Fruit fly (Drosophila melanogaster): ENCODE measurements around the gene CG32195.

The CG32195 gene

DNA sequence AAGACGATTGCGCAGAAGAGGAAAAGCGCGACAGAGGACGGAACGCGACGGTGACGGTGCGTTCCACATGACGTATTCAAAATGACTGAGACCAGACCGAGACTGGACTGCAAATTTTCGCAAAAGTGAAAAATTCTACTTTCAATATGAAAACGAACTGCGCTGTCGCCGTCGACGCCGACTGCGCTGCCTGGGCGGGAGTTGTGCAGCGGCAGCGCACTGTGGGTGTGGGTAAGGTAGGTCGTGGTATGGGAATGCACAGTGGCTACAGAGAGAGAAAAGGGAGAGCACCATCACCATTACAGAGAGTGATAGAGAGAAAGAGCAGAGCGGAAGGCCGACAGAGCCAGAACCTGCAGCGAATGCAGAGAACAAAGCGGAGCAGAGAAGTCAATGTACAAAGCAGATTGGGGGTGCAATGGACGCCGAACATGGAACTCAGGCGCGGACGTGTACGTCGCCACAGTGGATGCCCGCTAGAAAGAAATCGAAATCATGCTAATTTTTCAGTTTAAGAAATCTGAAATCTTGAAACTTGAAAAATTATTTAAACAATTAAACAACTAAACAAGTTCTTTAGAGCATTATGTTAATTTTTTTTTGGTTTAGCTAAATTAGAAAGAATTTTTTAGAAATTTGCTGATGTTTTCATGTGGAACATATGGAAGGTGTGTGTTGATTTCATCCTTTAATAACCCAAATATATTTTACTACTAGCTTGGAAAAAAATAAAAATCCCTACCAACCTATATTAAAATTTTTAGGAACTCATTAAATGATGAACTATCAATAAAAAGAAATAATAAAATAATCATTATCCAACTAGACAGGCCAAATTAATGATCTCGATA is 47.9 kb upstream of the CG32195 start, which contains the start of gene Eip75B (continued):
- peak; percentile 0 for TF ChIP-seq vri (GFP tag; optimal IDR thresholded peaks at IDR 0.05)
- peak; percentile 55 for TF ChIP-seq Eip75B (GFP tag; optimal IDR thresholded peaks at IDR 0.05)
- no peak for TF ChIP-seq CG9139 (GFP tag; optimal IDR thresholded peaks at IDR 0.05)
- TF ChIP-seq Lpt (GFP tag; optimal IDR thresholded peaks at IDR 0.05) = peak; percentile 44
- peak; percentile 67 for TF ChIP-seq Met (GFP tag; optimal IDR thresholded peaks at IDR 0.05)
- TF ChIP-seq dac (GFP tag; optimal IDR thresholded peaks at IDR 0.05) = no peak
- TF ChIP-seq CG6276 (GFP tag; optimal IDR thresholded peaks at IDR 0.05) = peak; percentile 18
- TF ChIP-seq achi (GFP tag; optimal IDR thresholded peaks at IDR 0.05) = peak; percentile 72
- peak; percentile 18 for TF ChIP-seq dsx (GFP tag; optimal IDR thresholded peaks at IDR 0.05; ENCODE audit: poor library complexity, severe bottlenecking)
- peak; percentile 4 for TF ChIP-seq CG16779 (tag; optimal IDR thresholded peaks at IDR 0.05)
- peak; percentile 74 for TF ChIP-seq CG32006 (GFP tag; optimal IDR thresholded peaks at IDR 0.05)
- TF ChIP-seq CG6808 (GFP tag; optimal IDR thresholded peaks at IDR 0.05) = peak; percentile 65
- TF ChIP-seq CG15336 (GFP tag; IDR thresholded peaks at IDR 0.05) = peak; percentile 48; the same call in 1 of the 2 replicates
- no peak; the same call in 2 of the 3 replicates for TF ChIP-seq eg (GFP tag; IDR thresholded peaks at IDR 0.05)
- peak; percentile 82 for TF ChIP-seq esn (GFP tag; optimal IDR thresholded peaks at IDR 0.05)

DNA sequence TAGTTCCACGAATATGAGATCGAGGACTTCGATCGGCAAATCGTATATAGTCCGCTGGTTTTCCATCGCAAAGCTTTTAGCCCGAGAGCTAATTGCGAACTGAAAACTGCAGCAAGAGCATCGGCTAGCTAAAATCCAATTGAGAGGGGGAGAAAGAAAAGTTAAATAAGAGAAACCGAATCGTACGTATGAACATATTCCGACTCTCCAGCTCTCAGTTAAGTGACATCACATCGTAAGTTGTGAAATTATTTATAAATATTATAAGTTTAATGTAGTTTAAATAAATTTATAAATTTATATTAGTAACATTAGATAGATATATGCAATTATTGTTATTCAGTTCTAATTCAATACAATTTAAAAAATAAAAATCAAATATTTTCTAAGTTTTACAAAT is 42.7 kb upstream of the CG32195 start, which contains the start of gene CG44006:
TSS of gene CG44006 (minus strand) at position 101 of the 400 bp plus-strand sequence.
- TF ChIP-seq Eip78C (GFP tag) = peak; percentile 16
- TF ChIP-seq CG6808 (GFP tag; optimal IDR thresholded peaks at IDR 0.05) = no peak

DNA sequence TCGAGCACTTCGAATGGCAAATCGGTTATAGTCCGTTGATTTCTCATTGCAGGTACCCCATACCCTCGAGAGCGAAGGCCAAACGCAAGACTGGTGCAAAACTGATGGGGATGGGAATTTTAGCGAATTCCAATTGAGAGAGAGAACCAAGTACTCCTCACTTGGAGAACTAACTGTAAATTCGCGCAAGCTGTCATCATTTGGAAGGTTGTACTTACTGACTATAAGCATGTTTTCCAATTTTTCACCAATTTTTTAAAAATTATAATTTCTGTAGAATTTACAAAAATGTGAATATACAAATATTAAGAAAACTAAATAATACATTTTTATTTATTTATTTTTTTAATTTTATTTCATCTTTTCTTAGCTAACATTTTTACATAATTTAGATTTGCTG is 40.7 kb upstream of the CG32195 start, which contains the start of gene CG44005:
TSS of gene CG44005 (minus strand) at position 101 of the 400 bp plus-strand sequence.
- TF ChIP-seq CG16779 (tag; optimal IDR thresholded peaks at IDR 0.05) (no peak), CG8319 (GFP tag; optimal IDR thresholded peaks at IDR 0.05) (no peak), fkh (GFP tag; optimal IDR thresholded peaks at IDR 0.05) (no peak), topi (GFP tag; optimal IDR thresholded peaks at IDR 0.05) (no peak), Hr39 (GFP tag; optimal IDR thresholded peaks at IDR 0.05) (no peak), CG3919 (GFP tag; optimal IDR thresholded peaks at IDR 0.05) (no peak), CG11902 (GFP tag; optimal IDR thresholded peaks at IDR 0.05) (no peak), CG10631 (GFP tag; optimal IDR thresholded peaks at IDR 0.05) (no peak), achi (GFP tag; optimal IDR thresholded peaks at IDR 0.05) (no peak), svp (GFP tag) (no peak), CG8119 (GFP tag; IDR thresholded peaks at IDR 0.05) (no peak), CG9139 (GFP tag; optimal IDR thresholded peaks at IDR 0.05) (no peak), lz (GFP tag; optimal IDR thresholded peaks at IDR 0.05) (no peak), vri (GFP tag; optimal IDR thresholded peaks at IDR 0.05) (no peak), Met (GFP tag; optimal IDR thresholded peaks at IDR 0.05) (no peak)

DNA sequence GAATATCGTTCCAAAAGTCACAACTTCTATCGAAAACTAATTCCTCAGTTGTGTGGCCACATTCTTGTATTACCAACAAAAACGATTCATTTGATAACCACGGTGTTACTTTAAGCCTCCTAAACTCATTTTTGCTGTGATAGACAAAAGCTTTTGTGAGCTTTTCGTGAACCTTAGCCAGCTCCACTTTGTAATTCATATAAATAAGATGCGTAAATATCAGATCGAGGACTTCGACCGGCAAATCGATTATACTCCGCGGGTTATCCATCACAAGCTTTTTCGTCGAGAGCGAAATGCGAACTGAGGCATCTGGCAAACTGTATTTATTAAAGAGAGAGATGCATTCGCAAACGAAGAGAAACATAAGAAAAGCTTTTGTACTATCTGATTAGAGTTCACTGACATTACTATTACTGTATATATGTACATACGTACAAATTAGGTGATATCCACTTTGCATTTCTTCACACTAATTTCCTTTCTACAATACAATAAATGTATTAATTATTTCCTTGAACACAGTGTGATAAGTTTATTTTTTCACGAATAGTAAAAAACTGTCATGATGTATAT is 39.1 kb upstream of the CG32195 start, which contains the start of gene CG44004:
TSS of gene CG44004 (minus strand) at position 305 of the 576 bp plus-strand sequence.
- TF ChIP-seq dsx (GFP tag; optimal IDR thresholded peaks at IDR 0.05; ENCODE audit: poor library complexity, severe bottlenecking) (no peak), Hr39 (GFP tag; optimal IDR thresholded peaks at IDR 0.05) (no peak), fd59A (GFP tag; optimal IDR thresholded peaks at IDR 0.05) (no peak), Hr38 (GFP tag; optimal IDR thresholded peaks at IDR 0.05) (no peak), acj6 (GFP tag; optimal IDR thresholded peaks at IDR 0.05) (no peak), Eip75B (GFP tag; optimal IDR thresholded peaks at IDR 0.05) (no peak), net (GFP tag; optimal IDR thresholded peaks at IDR 0.05) (no peak), CG16779 (tag; optimal IDR thresholded peaks at IDR 0.05) (no peak), CG15336 (GFP tag; IDR thresholded peaks at IDR 0.05) (no peak), svp (GFP tag) (peak; percentile 47), Ets21C (GFP tag; optimal IDR thresholded peaks at IDR 0.05) (no peak), CG8632 (GFP tag; optimal IDR thresholded peaks at IDR 0.05) (no peak), CG10631 (GFP tag; optimal IDR thresholded peaks at IDR 0.05) (no peak), CG11902 (GFP tag; optimal IDR thresholded peaks at IDR 0.05) (no peak), CG6163 (GFP tag; IDR thresholded peaks at IDR 0.05) (no peak), CG6854 (GFP tag; optimal IDR thresholded peaks at IDR 0.05) (peak; percentile 21), Lpt (GFP tag; optimal IDR thresholded peaks at IDR 0.05) (no peak), vri (GFP tag; optimal IDR thresholded peaks at IDR 0.05) (no peak), CG11294 (GFP tag; IDR thresholded peaks at IDR 0.05) (no peak), Eip78C (GFP tag) (peak; percentile 65), CG8319 (GFP tag; optimal IDR thresholded peaks at IDR 0.05) (no peak), CG10669 (GFP tag; optimal IDR thresholded peaks at IDR 0.05) (no peak), CG1621 (tag; optimal IDR thresholded peaks at IDR 0.05) (no peak), CG4318 (GFP tag; optimal IDR thresholded peaks at IDR 0.05) (no peak), Met (GFP tag; optimal IDR thresholded peaks at IDR 0.05) (no peak), CG6808 (GFP tag; optimal IDR thresholded peaks at IDR 0.05) (peak; percentile 5), ss (GFP tag; optimal IDR thresholded peaks at IDR 0.05) (peak in 1 of 2 experiments; percentile 45), eg (GFP tag; IDR thresholded peaks at IDR 0.05) (no peak), Ets96B (tag; optimal IDR thresholded peaks at IDR 0.05) (no peak), CG6276 (GFP tag; optimal IDR thresholded peaks at IDR 0.05) (peak; percentile 59)

All from whole organism, prepupa.